Worm (Caenorhabditis elegans) whole organism, young adult: Measurements from ENCODE around the gene immp-1.

ENCODE experiments used
- B0035.1 ChIP-seq: sonication (generic microtip); optimal IDR thresholded peaks from 2 replicates; lab custom pipeline; 2016; ENCODE audit warnings: missing genetic modification characterization, mild to moderate bottlenecking, missing compliant biosample characterization, missing genotype, missing genetic modification reagents
- C17E4.6 ChIP-seq: fragments of 200-800 bp; sonication (Bioruptor generic); IDR thresholded peaks from 2 replicates; pipeline ENCODE4 v1.3.6; 2022; ENCODE audit warnings: missing genetic modification reagents, missing genetic modification characterization, missing compliant biosample characterization
- F37B4.10 ChIP-seq: fragments of 200-800 bp; sonication (Bioruptor generic); IDR thresholded peaks from 2 replicates; pipeline ENCODE4 v1.3.6; 2022; ENCODE audit warnings: missing genetic modification characterization, missing compliant biosample characterization
- F49E8.2 ChIP-seq: sonication (generic microtip); optimal IDR thresholded peaks from 3 replicates; lab custom pipeline; 2017; ENCODE audit warnings: missing genetic modification characterization, mild to moderate bottlenecking, missing compliant biosample characterization, antibody characterized with exemption, moderate library complexity; ENCODE audit not compliant: insufficient read depth
- F57A8.1 ChIP-seq: fragments of 200-800 bp; sonication (Bioruptor generic); optimal IDR thresholded peaks from 2 replicates; lab custom pipeline; 2018; ENCODE audit warnings: mild to moderate bottlenecking, missing genetic modification characterization, moderate library complexity, missing compliant biosample characterization
- F57C9.4 ChIP-seq: sonication (generic microtip); optimal IDR thresholded peaks from 2 replicates; lab custom pipeline; 2017; ENCODE audit warnings: mild to moderate bottlenecking, missing genetic modification characterization, missing compliant biosample characterization
- Y79H2A.3 ChIP-seq: fragments of 200-800 bp; sonication (Bioruptor generic); conservative IDR thresholded peaks from 2 replicates; pipeline ENCODE4 v1.3.6; 2022; ENCODE audit warnings: missing genetic modification reagents, missing genetic modification characterization, missing compliant biosample characterization
- Y95B8A.8 ChIP-seq: fragments of 200-800 bp; sonication (Bioruptor generic); IDR thresholded peaks from 2 replicates; pipeline ENCODE4 v1.3.6; 2022; ENCODE audit warnings: missing genetic modification reagents, missing genetic modification characterization, missing compliant biosample characterization
- akir-1 ChIP-seq: fragments of 200-800 bp; sonication (Bioruptor generic); optimal IDR thresholded peaks from 2 replicates; lab custom pipeline; 2018; ENCODE audit warnings: mild to moderate bottlenecking, missing genetic modification characterization, moderate library complexity, missing compliant biosample characterization
- aptf-2 ChIP-seq: fragments of 200-800 bp; sonication (Bioruptor generic); conservative IDR thresholded peaks from 2 replicates; pipeline ENCODE4 v1.3.6; 2022; ENCODE audit warnings: missing genetic modification reagents, missing genetic modification characterization, missing compliant biosample characterization
- athp-1 ChIP-seq: sonication (generic microtip); optimal IDR thresholded peaks from 2 replicates; lab custom pipeline; 2017; ENCODE audit warnings: mild to moderate bottlenecking, missing genetic modification characterization, missing compliant biosample characterization
- attf-3 ChIP-seq: fragments of 200-800 bp; sonication (Bioruptor generic); conservative IDR thresholded peaks from 2 replicates; pipeline ENCODE4 v1.3.6; 2022; ENCODE audit warnings: missing genetic modification reagents, missing genetic modification characterization, missing compliant biosample characterization
- attf-6 ChIP-seq: fragments of 200-800 bp; sonication (Bioruptor generic); IDR thresholded peaks from 2 replicates; pipeline ENCODE4 v1.3.6; 2022; ENCODE audit warnings: missing genetic modification reagents, missing genetic modification characterization, missing compliant biosample characterization
- ccch-3 ChIP-seq: fragments of 200-800 bp; sonication (Bioruptor generic); optimal IDR thresholded peaks from 2 replicates; lab custom pipeline; 2018; ENCODE audit warnings: mild to moderate bottlenecking, missing genetic modification characterization, missing compliant biosample characterization
- ceh-40 ChIP-seq: fragments of 200-800 bp; sonication (Bioruptor generic); IDR thresholded peaks from 2 replicates; pipeline ENCODE4 v1.3.6; 2022; ENCODE audit warnings: missing genetic modification characterization, missing compliant biosample characterization
- ceh-91 ChIP-seq: fragments of 200-800 bp; sonication (Bioruptor generic); IDR thresholded peaks from 2 replicates; pipeline ENCODE4 v1.3.6; 2022; ENCODE audit warnings: missing genetic modification reagents, missing genetic modification characterization, missing compliant biosample characterization
- efl-1 ChIP-seq: fragments of 150-350 bp; optimal IDR thresholded peaks from 2 replicates; lab custom pipeline; 2014; ENCODE audit warnings: missing biosample characterization, missing genetic modification reagents, missing genetic modification characterization
- ets-4 ChIP-seq: fragments of 200-800 bp; sonication (Bioruptor generic); optimal IDR thresholded peaks from 2 replicates; lab custom pipeline; 2018; ENCODE audit warnings: mild to moderate bottlenecking, missing genetic modification characterization, missing compliant biosample characterization
- hlh-12 ChIP-seq: sonication (generic microtip); optimal IDR thresholded peaks from 2 replicates; lab custom pipeline; 2016; ENCODE audit warnings: missing genetic modification characterization, missing compliant biosample characterization
- lag-1 ChIP-seq: fragments of 200-800 bp; sonication (Bioruptor generic); IDR thresholded peaks from 2 replicates; pipeline ENCODE4 v1.3.6; 2022; ENCODE audit warnings: missing genetic modification reagents, missing genetic modification characterization, missing compliant biosample characterization
- let-526 ChIP-seq: fragments of 200-800 bp; sonication (Bioruptor generic); IDR thresholded peaks from 2 replicates; pipeline ENCODE4 v1.3.6; 2022; ENCODE audit warnings: missing genetic modification reagents, missing genetic modification characterization, missing compliant biosample characterization
- lin-26 ChIP-seq: fragments of 200-800 bp; sonication (Bioruptor generic); IDR thresholded peaks from 2 replicates; pipeline ENCODE4 v1.3.6; 2022; ENCODE audit warnings: missing genetic modification reagents, missing genetic modification characterization, missing compliant biosample characterization
- lin-35 ChIP-seq, 3 experiments: fragments of 150-350 bp in 2 of 3; sonication (generic microtip) in 1 of 3; optimal IDR thresholded peaks; 2 replicates each; lab custom pipeline; 2014 to 2018; ENCODE audit warnings: missing biosample characterization in 3 of 3, missing genetic modification characterization in 3 of 3, missing genetic modification reagents in 3 of 3
- lin-40 ChIP-seq: sonication (generic microtip); optimal IDR thresholded peaks from 2 replicates; lab custom pipeline; 2016; ENCODE audit warnings: missing genetic modification characterization, mild to moderate bottlenecking, missing compliant biosample characterization, missing genotype, missing genetic modification reagents
- lin-54 ChIP-seq: fragments of 200-800 bp; sonication (Bioruptor generic); optimal IDR thresholded peaks from 2 replicates; lab custom pipeline; 2018; ENCODE audit warnings: mild to moderate bottlenecking, missing genetic modification characterization, missing compliant biosample characterization
- lsl-1 ChIP-seq: fragments of 200-800 bp; sonication (Bioruptor generic); optimal IDR thresholded peaks from 2 replicates; lab custom pipeline; 2018; ENCODE audit warnings: mild to moderate bottlenecking, missing genetic modification characterization, moderate library complexity, missing compliant biosample characterization
- mcd-1 ChIP-seq: fragments of 200-800 bp; sonication (Bioruptor generic); IDR thresholded peaks from 2 replicates; pipeline ENCODE4 v1.3.6; 2022; ENCODE audit warnings: missing genetic modification reagents, missing genetic modification characterization, missing compliant biosample characterization
- mel-28 ChIP-seq: sonication (generic microtip); optimal IDR thresholded peaks from 2 replicates; lab custom pipeline; 2016; ENCODE audit warnings: borderline replicate concordance, mild to moderate bottlenecking, missing genetic modification characterization, missing compliant biosample characterization
- mes-4 ChIP-seq: sonication (generic microtip); optimal IDR thresholded peaks from 2 replicates; lab custom pipeline; 2016; ENCODE audit warnings: missing genotype, missing genetic modification characterization, missing compliant biosample characterization
- mxl-1 ChIP-seq: sonication (generic microtip); optimal IDR thresholded peaks from 2 replicates; lab custom pipeline; 2016; ENCODE audit warnings: missing genetic modification characterization, missing compliant biosample characterization
- nhr-120 ChIP-seq: fragments of 200-800 bp; sonication (Bioruptor generic); IDR thresholded peaks from 2 replicates; pipeline ENCODE4 v1.3.6; 2022; ENCODE audit warnings: missing genetic modification characterization, missing compliant biosample characterization
- nhr-179 ChIP-seq: sonication (generic microtip); optimal IDR thresholded peaks from 2 replicates; lab custom pipeline; 2016; ENCODE audit warnings: mild to moderate bottlenecking, missing genetic modification characterization, missing compliant biosample characterization
- nhr-80 ChIP-seq: sonication (generic microtip); optimal IDR thresholded peaks from 2 replicates; lab custom pipeline; 2016; ENCODE audit warnings: missing genetic modification characterization, missing compliant biosample characterization
- nhr-90 ChIP-seq: sonication (generic microtip); optimal IDR thresholded peaks from 2 replicates; lab custom pipeline; 2016; ENCODE audit warnings: missing genotype, mild to moderate bottlenecking, missing genetic modification characterization, missing compliant biosample characterization
- sea-2 ChIP-seq: fragments of 200-800 bp; sonication (Bioruptor generic); IDR thresholded peaks from 2 replicates; pipeline ENCODE4 v1.3.6; 2022; ENCODE audit warnings: missing genetic modification characterization, missing compliant biosample characterization
- snpc-1.1 ChIP-seq: sonication (generic microtip); optimal IDR thresholded peaks from 2 replicates; lab custom pipeline; 2017; ENCODE audit warnings: missing genetic modification characterization, mild to moderate bottlenecking, missing compliant biosample characterization, antibody characterized with exemption, moderate library complexity, missing genotype, missing genetic modification reagents; ENCODE audit not compliant: insufficient read depth
- somi-1 ChIP-seq: fragments of 200-800 bp; sonication (Bioruptor generic); optimal IDR thresholded peaks from 2 replicates; lab custom pipeline; 2018; ENCODE audit warnings: mild to moderate bottlenecking, missing genetic modification characterization, missing compliant biosample characterization
- sptf-2 ChIP-seq: fragments of 200-800 bp; sonication (Bioruptor generic); optimal IDR thresholded peaks from 2 replicates; lab custom pipeline; 2018; ENCODE audit warnings: mild to moderate bottlenecking, missing genetic modification characterization, missing compliant biosample characterization
- tbp1 ChIP-seq: fragments of 200-800 bp; sonication (Bioruptor generic); optimal IDR thresholded peaks from 2 replicates; lab custom pipeline; 2018; ENCODE audit warnings: mild to moderate bottlenecking, missing genetic modification characterization, missing compliant biosample characterization
- unc-130 ChIP-seq: sonication (generic microtip); optimal IDR thresholded peaks from 2 replicates; lab custom pipeline; 2016; ENCODE audit warnings: missing genetic modification reagents, missing genetic modification characterization, missing compliant biosample characterization
- xnd-1 ChIP-seq: sonication (generic microtip); optimal IDR thresholded peaks from 2 replicates; lab custom pipeline; 2016; ENCODE audit warnings: missing genotype, missing genetic modification reagents, missing genetic modification characterization, missing compliant biosample characterization
- zfh-2 ChIP-seq: fragments of 200-800 bp; sonication (Bioruptor generic); conservative IDR thresholded peaks from 2 replicates; pipeline ENCODE4 v1.3.6; 2022; ENCODE audit warnings: missing genetic modification reagents, missing genetic modification characterization, missing compliant biosample characterization
- ztf-18 ChIP-seq: sonication (generic microtip); optimal IDR thresholded peaks from 2 replicates; lab custom pipeline; 2016; ENCODE audit warnings: missing genotype, mild to moderate bottlenecking, missing genetic modification characterization, missing compliant biosample characterization
- ztf-3 ChIP-seq: fragments of 200-800 bp; sonication (Bioruptor generic); optimal IDR thresholded peaks from 2 replicates; lab custom pipeline; 2018; ENCODE audit warnings: mild to moderate bottlenecking, missing genetic modification characterization, missing compliant biosample characterization

immp-1 gene

ce11 chrIII:11795448-11795847, 20.7 kb downstream of the immp-1 start, which contains the start of gene twk-39:
TSS of gene twk-39 (plus strand) at chrIII:11795748.
- TF ChIP-seq mes-4 (tag; lab: Kevin White, UChicago) (no peak), attf-6 (GFP tag; lab: Robert Waterston, UW) (no peak), somi-1 (no peak), ceh-91 (no peak), hlh-12 (no peak)

DNA sequence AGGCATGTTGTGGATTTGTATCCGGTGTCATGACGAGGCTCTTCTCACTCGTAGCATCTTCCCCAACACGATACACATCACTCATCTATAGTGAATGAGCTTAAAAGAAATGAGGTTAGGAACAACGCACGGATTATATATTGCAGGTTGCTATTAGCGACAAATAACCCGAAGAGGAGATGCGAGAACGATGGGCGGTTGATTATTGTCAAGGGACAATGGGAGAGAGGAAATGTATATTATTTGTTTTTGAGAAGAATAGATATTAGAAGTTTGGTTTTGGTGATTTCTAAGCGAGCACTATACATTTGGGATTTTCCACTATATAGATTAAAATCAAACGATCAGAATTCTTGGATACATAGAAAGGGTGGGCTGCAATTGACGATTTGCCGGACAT, 31.9 kb downstream of the immp-1 start, which contains the start of gene C18D11.7:
TSS of gene C18D11.7 (minus strand) at position 101 of the 400 bp plus-strand sequence.
- no peak for TF ChIP-seq lin-40 (tag; lab: Kevin White, UChicago)
- TF ChIP-seq C17E4.6 (GFP tag; lab: Robert Waterston, UW): no peak
- TF ChIP-seq efl-1 (GFP tag; lab: Kevin White, UChicago): no peak
- no peak for TF ChIP-seq sptf-2 (GFP tag; lab: Kevin White, UChicago)
- no peak for TF ChIP-seq B0035.1
- no peak for TF ChIP-seq sea-2 (GFP tag; lab: Robert Waterston, UW)
- TF ChIP-seq nhr-179 (tag; lab: Kevin White, UChicago): no peak
- TF ChIP-seq ztf-18 (tag; lab: Kevin White, UChicago): no peak
- TF ChIP-seq ccch-3: no peak

- TF ChIP-seq lag-1 (GFP tag; lab: Robert Waterston, UW) (no peak), F57C9.4 (tag; lab: Kevin White, UChicago) (no peak), mcd-1 (GFP tag; lab: Robert Waterston, UW) (no peak), ceh-40 (no peak), Y79H2A.3 (GFP tag; lab: Robert Waterston, UW) (no peak), F57A8.1 (GFP tag; lab: Kevin White, UChicago) (no peak), lin-35 (GFP tag; optimal IDR thresholded peaks at IDR 0.05; lab: Kevin White, UChicago) (no peak), lsl-1 (GFP tag; lab: Kevin White, UChicago) (no peak)
Measured at ce11 chrIII:11807418-11807817, 32.7 kb downstream of the immp-1 start, which contains the start of gene C18D11.10. TSS of gene C18D11.10 (plus strand) at chrIII:11807718.

DNA sequence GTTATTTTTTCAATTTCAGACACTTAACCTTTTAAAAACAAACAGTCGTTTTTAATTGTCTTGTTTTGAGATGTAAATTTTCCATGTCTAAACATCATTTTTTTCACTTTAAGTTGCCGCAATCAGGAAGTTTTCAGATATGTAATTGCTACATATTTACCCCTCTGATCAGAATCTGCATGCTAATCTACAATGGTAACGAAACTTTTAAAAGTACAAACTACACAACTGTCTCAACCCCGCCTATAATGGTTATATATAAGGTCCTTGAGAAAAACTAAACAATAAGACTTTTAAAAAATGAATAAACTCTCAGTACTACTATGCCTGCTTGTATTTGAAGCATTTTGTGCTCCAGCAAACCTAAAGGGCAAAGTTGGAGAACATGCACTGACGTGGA, 34.1 kb downstream of the immp-1 start, which contains the start of gene C18D11.9:
TSS of gene C18D11.9 (plus strand) at position 301 of the 400 bp plus-strand sequence.
- TF ChIP-seq nhr-80 (no peak), nhr-90 (no peak), akir-1 (GFP tag; lab: Kevin White, UChicago) (no peak), lag-1 (GFP tag; lab: Robert Waterston, UW) (no peak), somi-1 (no peak), athp-1 (tag; lab: Kevin White, UChicago) (no peak), tbp1 (GFP tag; lab: Kevin White, UChicago) (no peak), let-526 (no peak), mel-28 (tag; lab: Kevin White, UChicago) (no peak), lin-54 (no peak)

ce11 chrIII:11810447-11810846, 35.7 kb downstream of the immp-1 start, which contains the start of gene C18D11.6:
TSS of gene C18D11.6 (plus strand) at chrIII:11810556.
- TF ChIP-seq mxl-1 (tag; lab: Kevin White, UChicago) (no peak), nhr-120 (GFP tag; lab: Robert Waterston, UW) (no peak), sea-2 (GFP tag; lab: Robert Waterston, UW) (no peak), somi-1 (no peak), ztf-3 (GFP tag; lab: Kevin White, UChicago) (no peak), xnd-1 (tag; lab: Kevin White, UChicago) (no peak), unc-130 (GFP tag; lab: Kevin White, UChicago) (no peak), aptf-2 (GFP tag; lab: Robert Waterston, UW) (no peak), lag-1 (GFP tag; lab: Robert Waterston, UW) (no peak), snpc-1.1 (tag; lab: Kevin White, UChicago) (no peak), ets-4 (GFP tag; lab: Kevin White, UChicago) (no peak), Y95B8A.8 (GFP tag; lab: Robert Waterston, UW) (no peak), mes-4 (tag; lab: Kevin White, UChicago) (no peak), attf-3 (GFP tag; lab: Robert Waterston, UW) (no peak), F37B4.10 (no peak), zfh-2 (GFP tag; lab: Robert Waterston, UW) (no peak), F49E8.2 (tag; lab: Kevin White, UChicago) (no peak), lin-26 (GFP tag; lab: Robert Waterston, UW) (no peak)
